Worm (Caenorhabditis elegans) whole organism, midembryonic: Measurements from ENCODE around the gene C54D10.5.

ENCODE experiments used
- T22C8.4 ChIP-seq: fragments of 200-800 bp; sonication (Bioruptor generic); IDR thresholded peaks from 2 replicates; pipeline ENCODE4 v1.3.6; 2022; ENCODE audit warnings: missing genetic modification characterization, missing compliant biosample characterization
- flt-1 ChIP-seq: fragments of 200-800 bp; sonication (Bioruptor generic); IDR thresholded peaks from 2 replicates; pipeline ENCODE4 v1.3.6; 2022; ENCODE audit warnings: missing genetic modification characterization, missing compliant biosample characterization
- klf-2 ChIP-seq: fragments of 200-800 bp; sonication (Bioruptor generic); conservative IDR thresholded peaks from 2 replicates; pipeline ENCODE4 v1.3.6; 2022; ENCODE audit warnings: missing genetic modification reagents, missing genetic modification characterization, missing compliant biosample characterization
- med-1 ChIP-seq: sonication (generic microtip); optimal IDR thresholded peaks from 2 replicates; lab custom pipeline; 2017; ENCODE audit warnings: missing genetic modification characterization, mild to moderate bottlenecking, missing compliant biosample characterization, antibody characterized with exemption, missing genetic modification reagents; ENCODE audit not compliant: insufficient read depth
- ref-1 ChIP-seq: fragments of 200-800 bp; sonication (Bioruptor generic); conservative IDR thresholded peaks from 2 replicates; pipeline ENCODE4 v1.3.6; 2022; ENCODE audit warnings: missing genetic modification reagents, missing genetic modification characterization, missing compliant biosample characterization
- tab-1 ChIP-seq: fragments of 200-800 bp; sonication (Bioruptor generic); IDR thresholded peaks from 2 replicates; pipeline ENCODE4 v1.3.6; 2022; ENCODE audit warnings: missing genetic modification characterization, missing compliant biosample characterization
- ztf-29 ChIP-seq: fragments of 200-800 bp; sonication (Bioruptor generic); IDR thresholded peaks from 2 replicates; pipeline ENCODE4 v1.3.6; 2022; ENCODE audit warnings: missing genetic modification reagents, missing genetic modification characterization, missing compliant biosample characterization

- TF ChIP-seq flt-1 (GFP tag; lab: Robert Waterston, UW), result no peak
- no peak for TF ChIP-seq ref-1 (GFP tag; lab: Robert Waterston, UW)
- TF ChIP-seq klf-2 (GFP tag; lab: Robert Waterston, UW), result no peak
- no peak for TF ChIP-seq tab-1 (GFP tag; lab: Robert Waterston, UW)
- TF ChIP-seq med-1 (GFP tag; lab: Kevin White, UChicago), result no peak
- TF ChIP-seq T22C8.4 (GFP tag; lab: Robert Waterston, UW), result no peak
- TF ChIP-seq ztf-29, result no peak
Observed at ce11 chrV:12401383-12401782, 27.8 kb upstream of the C54D10.5 start, which contains the start of gene K01D12.7.
